Worm (Caenorhabditis elegans): ENCODE results near the gene eif-2Bepsilon.

Gene eif-2Bepsilon

ce11 chrII:8623396-8623795, 38.3 kb upstream of the eif-2Bepsilon start, which contains the start of gene T22C8.4:
Gene T22C8.4, minus strand, starts transcription at chrII:8623496.
- TF ChIP-seq F23B12.7 (tag; optimal IDR thresholded peaks at IDR 0.05; ENCODE audit: insufficient read depth) (no peak), bed-2 (GFP tag; IDR thresholded peaks at IDR 0.05) (no peak), snpc-3.4 (tag; optimal IDR thresholded peaks at IDR 0.05) (no peak), ztf-25 (GFP tag; IDR thresholded peaks at IDR 0.05) (no peak), nfya-2 (GFP tag; IDR thresholded peaks at IDR 0.05) (no peak), rec-8 (tag; optimal IDR thresholded peaks at IDR 0.05) (no peak), madf-10 (tag; optimal IDR thresholded peaks at IDR 0.05) (no peak), zfh-2 (GFP tag; conservative IDR thresholded peaks at IDR 0.05) (no peak), Y95B8A.8 (GFP tag; IDR thresholded peaks at IDR 0.05) (no peak)

ce11 chrII:8625163-8625562, 36.5 kb upstream of the eif-2Bepsilon start, which contains the start of gene sptf-2:
Gene sptf-2, plus strand, starts transcription at chrII:8625459.
- TF ChIP-seq nhr-80 (tag; optimal IDR thresholded peaks at IDR 0.05): peak; percentile 99
- TF ChIP-seq madf-3 (GFP tag; IDR thresholded peaks at IDR 0.05): no peak
- TF ChIP-seq atf-7 (tag; optimal IDR thresholded peaks at IDR 0.05): peak; percentile 25
- TF ChIP-seq ztf-28 (GFP tag; IDR thresholded peaks at IDR 0.05): no peak
- TF ChIP-seq ets-4 (GFP tag; optimal IDR thresholded peaks at IDR 0.05): peak; percentile 70
- TF ChIP-seq ceh-40 (GFP tag; IDR thresholded peaks at IDR 0.05): 0 out of 2 replicates have a peak, but pooled peaks have one; percentile 4
- peak; percentile 23 for TF ChIP-seq ztf-22 (GFP tag; optimal IDR thresholded peaks at IDR 0.05)
- peak; percentile 99 for TF ChIP-seq sptf-2 (GFP tag; optimal IDR thresholded peaks at IDR 0.05)
- TF ChIP-seq hmg-1.2 (GFP tag; IDR thresholded peaks at IDR 0.05): peak; percentile 16; the same call in 1 of the 2 replicates

ce11 chrII:8626598-8626997, 35.1 kb upstream of the eif-2Bepsilon start:
- TF ChIP-seq nhr-90 (tag; optimal IDR thresholded peaks at IDR 0.05): no peak
- TF ChIP-seq cebp-1 (GFP tag; IDR thresholded peaks at IDR 0.05): no peak
- TF ChIP-seq cebp-1 (tag; optimal IDR thresholded peaks at IDR 0.05): no peak
- no peak for TF ChIP-seq ceh-79 (tag; optimal IDR thresholded peaks at IDR 0.05)
- TF ChIP-seq nfyb-1 (GFP tag; IDR thresholded peaks at IDR 0.05): no peak
- TF ChIP-seq fkh-3 (tag; optimal IDR thresholded peaks at IDR 0.05): no peak
- no peak for TF ChIP-seq mxl-1 (tag; optimal IDR thresholded peaks at IDR 0.05)
- no peak for TF ChIP-seq aptf-2 (GFP tag; conservative IDR thresholded peaks at IDR 0.05)
- TF ChIP-seq ztf-26 (tag; optimal IDR thresholded peaks at IDR 0.05): no peak
- TF ChIP-seq ceh-100 (GFP tag; IDR thresholded peaks at IDR 0.05): no peak
- TF ChIP-seq F55B11.4 (tag; optimal IDR thresholded peaks at IDR 0.05; ENCODE audit: borderline replicate concordance, insufficient read depth): no peak
- TF ChIP-seq ceh-58 (GFP tag; IDR thresholded peaks at IDR 0.05): no peak
- no peak for TF ChIP-seq lin-54 (GFP tag; optimal IDR thresholded peaks at IDR 0.05)

ce11 chrII:8627907-8628306, 33.8 kb upstream of the eif-2Bepsilon start:
- TF ChIP-seq unc-62 (GFP tag; optimal IDR thresholded peaks at IDR 0.05) (no peak), fkh-3 (tag; optimal IDR thresholded peaks at IDR 0.05) (no peak), lsy-27 (tag; optimal IDR thresholded peaks at IDR 0.05; ENCODE audit: borderline replicate concordance, insufficient read depth) (no peak), Y67H2A.10 (GFP tag; conservative IDR thresholded peaks at IDR 0.05) (no peak), ets-4 (GFP tag; optimal IDR thresholded peaks at IDR 0.05) (no peak), tbp1 (GFP tag; optimal IDR thresholded peaks at IDR 0.05) (no peak), ztf-22 (GFP tag; optimal IDR thresholded peaks at IDR 0.05) (no peak), snpc-1.1 (tag; optimal IDR thresholded peaks at IDR 0.05; ENCODE audit: insufficient read depth) (no peak), cebp-2 (GFP tag; IDR thresholded peaks at IDR 0.05) (no peak), T07F8.4 (tag; optimal IDR thresholded peaks at IDR 0.05) (no peak), lin-54 (GFP tag; optimal IDR thresholded peaks at IDR 0.05) (no peak), D2030.7 (GFP tag; IDR thresholded peaks at IDR 0.05) (no peak), attf-5 (GFP tag; optimal IDR thresholded peaks at IDR 0.05) (no peak), nhr-120 (GFP tag; IDR thresholded peaks at IDR 0.05) (no peak)

Data from whole organism, young adult.